Fruit fly (Drosophila melanogaster): ENCODE data around the gene CG5984.

CG5984 gene

dm6 chr3R:27196866-27197265, 50.9 kb downstream of the CG5984 start:
- no peak for TF ChIP-seq Hr83 (GFP tag; optimal IDR thresholded peaks at IDR 0.05; ENCODE audit: poor library complexity, severe bottlenecking)
- TF ChIP-seq OdsH (GFP tag; optimal IDR thresholded peaks at IDR 0.05), result no peak
- TF ChIP-seq Dfd (GFP tag; optimal IDR thresholded peaks at IDR 0.05), result no peak
- no peak for TF ChIP-seq HLH106 (tag; optimal IDR thresholded peaks at IDR 0.05)

Data from whole organism, wandering third instar larva.